Worm (Caenorhabditis elegans) whole organism, early embryonic: ENCODE results near the gene C44B7.7.

Experiments used
- B0310.2 ChIP-seq: sonication (generic microtip); optimal IDR thresholded peaks from 2 replicates; lab custom pipeline; 2016; ENCODE audit warnings: mild to moderate bottlenecking, missing genetic modification characterization, missing compliant biosample characterization
- F13C5.2 ChIP-seq: sonication (generic microtip); optimal IDR thresholded peaks from 2 replicates; lab custom pipeline; 2017; ENCODE audit warnings: mild to moderate bottlenecking, missing genetic modification characterization, inconsistent platforms, missing compliant biosample characterization
- aly-1 ChIP-seq: sonication (generic microtip); optimal IDR thresholded peaks from 2 replicates; lab custom pipeline; 2016; ENCODE audit warnings: missing genetic modification characterization, missing compliant biosample characterization
- ama-1 ChIP-seq: fragments of 150-350 bp; optimal IDR thresholded peaks from 2 replicates; lab custom pipeline; 2014
- ets-7 ChIP-seq: sonication (generic microtip); optimal IDR thresholded peaks from 2 replicates; lab custom pipeline; 2016; ENCODE audit warnings: missing genotype, missing genetic modification characterization, missing compliant biosample characterization
- flt-1 ChIP-seq: fragments of 200-800 bp; sonication (Bioruptor generic); IDR thresholded peaks from 2 replicates; pipeline ENCODE4 v1.3.6; 2022; ENCODE audit warnings: missing genetic modification characterization, missing compliant biosample characterization
- hmbx-1 ChIP-seq: sonication (generic microtip); optimal IDR thresholded peaks from 2 replicates; lab custom pipeline; 2016; ENCODE audit warnings: mild to moderate bottlenecking, missing genetic modification characterization, missing compliant biosample characterization
- hmg-4 ChIP-seq: fragments of 200-800 bp; sonication (Bioruptor generic); optimal IDR thresholded peaks from 2 replicates; lab custom pipeline; 2018; ENCODE audit warnings: mild to moderate bottlenecking, missing genetic modification characterization, missing compliant biosample characterization
- hnd-1 ChIP-seq: sonication (generic microtip); optimal IDR thresholded peaks from 2 replicates; lab custom pipeline; 2016; ENCODE audit warnings: missing genetic modification characterization, missing compliant biosample characterization
- scrt-1 ChIP-seq: fragments of 200-800 bp; sonication (Bioruptor generic); IDR thresholded peaks from 2 replicates; pipeline ENCODE4 v1.3.6; 2022; ENCODE audit warnings: missing genetic modification characterization, missing compliant biosample characterization
- sea-1 ChIP-seq: fragments of 200-800 bp; sonication (Bioruptor generic); conservative IDR thresholded peaks from 2 replicates; pipeline ENCODE4 v1.3.6; 2022; ENCODE audit warnings: missing genetic modification characterization, missing compliant biosample characterization
- tbx-11 ChIP-seq: fragments of 200-800 bp; sonication (Bioruptor generic); IDR thresholded peaks from 2 replicates; pipeline ENCODE4 v1.3.6; 2022; ENCODE audit warnings: missing genetic modification characterization, missing compliant biosample characterization
- tra-4 ChIP-seq: sonication (generic microtip); optimal IDR thresholded peaks from 2 replicates; lab custom pipeline; 2017; ENCODE audit warnings: missing genetic modification characterization, missing compliant biosample characterization

DNA sequence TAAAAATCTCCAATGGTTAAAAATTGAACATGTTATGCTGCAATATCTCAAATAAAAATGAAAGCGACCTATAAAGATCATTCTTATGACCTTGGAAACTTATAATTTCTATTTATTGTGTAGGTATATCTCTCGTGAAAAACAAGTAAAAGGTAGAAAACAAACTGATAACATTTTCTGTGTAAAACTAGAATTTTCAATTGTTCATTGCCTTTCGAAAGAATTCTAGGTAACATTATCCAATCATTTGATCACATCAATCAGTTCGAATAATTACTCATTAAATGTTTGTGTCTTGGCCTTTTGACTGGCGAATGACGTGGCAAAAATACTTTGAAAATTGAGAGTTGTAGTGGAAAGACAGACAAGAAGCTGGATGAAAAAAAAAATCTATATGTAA lies 2.1 kb downstream of the C44B7.7 start:
- TF ChIP-seq ets-7 (tag; lab: Kevin White, UChicago) (no peak), F13C5.2 (tag; lab: Kevin White, UChicago) (no peak), ama-1 (lab: Kevin White, UChicago) (no peak), hnd-1 (no peak), hmg-4 (no peak), tra-4 (tag; lab: Kevin White, UChicago) (no peak), aly-1 (tag; lab: Kevin White, UChicago) (no peak), scrt-1 (GFP tag; lab: Robert Waterston, UW) (no peak), tbx-11 (GFP tag; lab: Robert Waterston, UW) (no peak), B0310.2 (no peak), flt-1 (no peak), hmbx-1 (tag; lab: Kevin White, UChicago) (no peak), sea-1 (GFP tag; lab: Robert Waterston, UW) (no peak)
